Worm (Caenorhabditis elegans): Measurements from ENCODE around the gene nhr-271.

The nhr-271 gene

ce11 chrV:16540657-16541056, 39.7 kb downstream of the nhr-271 start:
- TF ChIP-seq nfya-1 (tag; optimal IDR thresholded peaks at IDR 0.05) (peak; percentile 77), pat-9 (tag; optimal IDR thresholded peaks at IDR 0.05) (no peak), ceh-2 (tag; optimal IDR thresholded peaks at IDR 0.05) (no peak), ets-4 (tag; optimal IDR thresholded peaks at IDR 0.05) (no peak)

ce11 chrV:16539666-16540065, 40.7 kb downstream of the nhr-271 start:
- TF ChIP-seq nfya-1 (tag; optimal IDR thresholded peaks at IDR 0.05) (peak; percentile 83), hlh-13 (GFP tag; optimal IDR thresholded peaks at IDR 0.05) (no peak)

ce11 chrV:16537908-16538446, 42.3 kb downstream of the nhr-271 start, which contains the start of gene Y32B12B.2:
TSS of gene Y32B12B.2 (plus strand) at chrV:16538396.
- TF ChIP-seq eyg-1 (tag; optimal IDR thresholded peaks at IDR 0.05) = no peak
- TF ChIP-seq sox-2 (GFP tag; IDR thresholded peaks at IDR 0.05) = no peak
- no peak for TF ChIP-seq sox-4 (tag; optimal IDR thresholded peaks at IDR 0.05)
- peak; percentile 28 for TF ChIP-seq unc-42 (tag; optimal IDR thresholded peaks at IDR 0.05)
- TF ChIP-seq ceh-2 (tag; optimal IDR thresholded peaks at IDR 0.05) = peak; percentile 1
- TF ChIP-seq ets-4 (tag; optimal IDR thresholded peaks at IDR 0.05) = peak; percentile 1
- peak; percentile 25 for TF ChIP-seq ceh-31 (tag; optimal IDR thresholded peaks at IDR 0.05)
- TF ChIP-seq dve-1 (tag; optimal IDR thresholded peaks at IDR 0.05) = no peak
- TF ChIP-seq tbx-7 (tag; optimal IDR thresholded peaks at IDR 0.05) = peak; percentile 7
- TF ChIP-seq C08G9.2 (tag; optimal IDR thresholded peaks at IDR 0.05) = peak; percentile 31
- TF ChIP-seq ceh-24 (tag; optimal IDR thresholded peaks at IDR 0.05) = no peak

- TF ChIP-seq unc-55 (GFP tag; optimal IDR thresholded peaks at IDR 0.05) = no peak
- TF ChIP-seq hlh-15 (tag; optimal IDR thresholded peaks at IDR 0.05) = no peak
- no peak for TF ChIP-seq pha-2 (tag; optimal IDR thresholded peaks at IDR 0.05)
- TF ChIP-seq ztf-16 (tag; optimal IDR thresholded peaks at IDR 0.05) = no peak
- no peak for TF ChIP-seq hlh-6 (tag; optimal IDR thresholded peaks at IDR 0.05)
- no peak for TF ChIP-seq hlh-30 (tag; optimal IDR thresholded peaks at IDR 0.05; ENCODE audit: insufficient read depth)
- no peak for TF ChIP-seq pha-4 (tag; optimal IDR thresholded peaks at IDR 0.05)
- no peak for TF ChIP-seq ceh-24 (tag; optimal IDR thresholded peaks at IDR 0.05)
- no peak for TF ChIP-seq pqm-1 (tag; optimal IDR thresholded peaks at IDR 0.05)
- no peak for TF ChIP-seq ceh-31 (tag; optimal IDR thresholded peaks at IDR 0.05)
- no peak for TF ChIP-seq ceh-18 (tag; optimal IDR thresholded peaks at IDR 0.05)
- no peak for TF ChIP-seq ceh-30 (tag; optimal IDR thresholded peaks at IDR 0.05)
- TF ChIP-seq dmd-4 (tag; optimal IDR thresholded peaks at IDR 0.05; ENCODE audit: borderline replicate concordance) = no peak
- no peak for TF ChIP-seq ceh-2 (tag; optimal IDR thresholded peaks at IDR 0.05)
- TF ChIP-seq hlh-8 (tag; optimal IDR thresholded peaks at IDR 0.05) = no peak
- no peak for TF ChIP-seq ceh-9 (tag; optimal IDR thresholded peaks at IDR 0.05)
Observed at ce11 chrV:16536701-16537100, 43.6 kb downstream of the nhr-271 start, which contains the start of gene Y32B12B.1. TSS of gene Y32B12B.1 (plus strand) at chrV:16537001.

ce11 chrV:16535172-16535571, 45.2 kb downstream of the nhr-271 start, which contains the start of gene Y32B12B.8:
TSS of gene Y32B12B.8 (plus strand) at chrV:16535472.
- TF ChIP-seq sox-2 (GFP tag; IDR thresholded peaks at IDR 0.05) (no peak), F13H6.1 (tag; optimal IDR thresholded peaks at IDR 0.05) (no peak), ceh-34 (tag; optimal IDR thresholded peaks at IDR 0.05) (no peak), fkh-10 (GFP tag; optimal IDR thresholded peaks at IDR 0.05) (no peak), ref-2 (tag; optimal IDR thresholded peaks at IDR 0.05) (no peak), ceh-24 (tag; optimal IDR thresholded peaks at IDR 0.05) (no peak), ceh-48 (tag; optimal IDR thresholded peaks at IDR 0.05) (no peak), ceh-18 (tag; optimal IDR thresholded peaks at IDR 0.05) (no peak)

ce11 chrV:16534000-16534399, 46.3 kb downstream of the nhr-271 start, which contains the start of gene cpr-2:
TSS of gene cpr-2 (minus strand) at chrV:16534100.
- TF ChIP-seq sdc-2 (tag; optimal IDR thresholded peaks at IDR 0.05) (no peak), ref-2 (tag; optimal IDR thresholded peaks at IDR 0.05) (no peak), lin-11 (tag; optimal IDR thresholded peaks at IDR 0.05) (no peak), C08G9.2 (tag; optimal IDR thresholded peaks at IDR 0.05) (no peak), ceh-48 (tag; optimal IDR thresholded peaks at IDR 0.05) (no peak), Y22D7AL.16 (tag; optimal IDR thresholded peaks at IDR 0.05) (no peak), hlh-30 (tag; optimal IDR thresholded peaks at IDR 0.05; ENCODE audit: insufficient read depth) (no peak), rnt-1 (tag; optimal IDR thresholded peaks at IDR 0.05) (no peak)
